Fruit fly (Drosophila melanogaster) S2 (cell line): Measurements from ENCODE around the gene m.
A peak's percentile ranks its signal among the peaks of the same experiment; 100 is the strongest.

Source experiments
- CG8478 ChIP-seq: fragments of >200 bp; optimal IDR thresholded peaks from 2 replicates; lab custom pipeline; 2018
- CTCF ChIP-seq, 2 experiments: fragments of >200 bp; optimal IDR thresholded peaks; 2 replicates each; lab custom pipeline; 2018

DNA sequence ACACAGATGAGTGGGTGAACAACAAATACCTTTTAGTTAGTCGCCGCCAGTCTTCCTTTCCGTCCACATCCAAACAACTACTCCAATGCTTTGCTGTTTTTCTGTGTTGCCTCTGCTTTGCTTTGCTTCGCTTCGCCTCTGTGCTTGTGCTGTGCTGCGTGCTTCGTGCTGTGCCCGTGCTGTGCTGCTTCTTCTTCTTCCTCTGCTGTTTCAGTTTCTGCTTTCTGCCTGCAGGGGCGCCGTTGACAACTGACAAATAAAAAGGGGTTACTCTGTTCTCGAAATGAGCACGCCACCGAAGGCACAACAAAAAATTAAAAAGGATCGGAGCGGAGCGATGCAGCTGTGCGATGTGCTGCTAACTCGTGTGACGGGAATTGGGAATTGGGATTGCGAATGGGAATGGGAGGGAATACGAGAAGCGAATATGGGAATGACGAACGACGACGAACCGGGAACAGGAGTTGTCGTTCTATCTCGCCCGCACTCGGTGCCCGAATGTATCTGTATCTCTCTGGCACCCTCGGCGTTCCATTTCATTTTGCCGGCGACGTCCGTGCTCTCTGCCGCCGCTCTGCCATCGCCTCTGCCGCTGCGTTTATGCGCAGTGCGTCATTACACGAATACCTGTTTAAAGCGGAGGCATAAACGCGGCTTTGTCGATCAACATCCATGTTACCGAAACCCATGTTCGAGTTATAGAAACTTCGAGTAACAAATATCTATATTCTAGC, 39.4 kb upstream of the m start:
- TF ChIP-seq CG8478 (lab: Kevin White, UChicago) (no peak), CTCF (optimal IDR thresholded peaks at IDR 0.05; lab: Kevin White, UChicago) (peak; percentile 48 to 63)
